Worm (Caenorhabditis elegans) whole organism, late embryonic: Measurements from ENCODE around the gene C46F2.1.

ENCODE experiments used
- K02D7.2 ChIP-seq: sonication (generic microtip); optimal IDR thresholded peaks from 2 replicates; lab custom pipeline; 2017; ENCODE audit warnings: mild to moderate bottlenecking, missing genetic modification characterization, missing compliant biosample characterization
- K09A11.1 ChIP-seq: sonication (generic microtip); optimal IDR thresholded peaks from 2 replicates; lab custom pipeline; 2017; ENCODE audit warnings: antibody characterized with exemption, mild to moderate bottlenecking, missing genetic modification characterization, missing compliant biosample characterization; ENCODE audit not compliant: insufficient read depth
- T23F11.4 ChIP-seq: fragments of 200-800 bp; sonication (Bioruptor generic); optimal IDR thresholded peaks from 2 replicates; lab custom pipeline; 2018; ENCODE audit warnings: mild to moderate bottlenecking, missing genetic modification characterization, missing compliant biosample characterization
- Y22D7AL.16 ChIP-seq: sonication (generic microtip); optimal IDR thresholded peaks from 2 replicates; lab custom pipeline; 2016; ENCODE audit warnings: missing genetic modification characterization, missing compliant biosample characterization
- ama-1 ChIP-seq: fragments of 150-350 bp; optimal IDR thresholded peaks from 2 replicates; lab custom pipeline; 2014
- ceh-14 ChIP-seq: sonication (generic microtip); optimal IDR thresholded peaks from 2 replicates; lab custom pipeline; 2016; ENCODE audit warnings: missing genotype, missing genetic modification characterization, missing compliant biosample characterization
- ceh-2 ChIP-seq: sonication (generic microtip); optimal IDR thresholded peaks from 2 replicates; lab custom pipeline; 2016; ENCODE audit warnings: missing genotype, missing genetic modification characterization, missing compliant biosample characterization
- ceh-22 ChIP-seq: sonication (generic microtip); optimal IDR thresholded peaks from 2 replicates; lab custom pipeline; 2017; ENCODE audit warnings: missing biosample characterization, missing genetic modification characterization
- ceh-34 ChIP-seq: sonication (generic microtip); optimal IDR thresholded peaks from 2 replicates; lab custom pipeline; 2016; ENCODE audit warnings: mild to moderate bottlenecking, missing genetic modification characterization, missing compliant biosample characterization
- ceh-45 ChIP-seq: fragments of 200-800 bp; sonication (Bioruptor generic); IDR thresholded peaks from 2 replicates; pipeline ENCODE4 v1.3.6; 2022; ENCODE audit warnings: missing genetic modification reagents, missing genetic modification characterization, missing compliant biosample characterization
- ceh-6 ChIP-seq: fragments of 200-800 bp; sonication (Bioruptor generic); optimal IDR thresholded peaks from 2 replicates; lab custom pipeline; 2018; ENCODE audit warnings: mild to moderate bottlenecking, missing genetic modification characterization, missing compliant biosample characterization
- ceh-9 ChIP-seq: sonication (generic microtip); optimal IDR thresholded peaks from 2 replicates; lab custom pipeline; 2016; ENCODE audit warnings: mild to moderate bottlenecking, missing genetic modification characterization, inconsistent platforms, missing compliant biosample characterization
- dve-1 ChIP-seq: sonication (generic microtip); optimal IDR thresholded peaks from 2 replicates; lab custom pipeline; 2017; ENCODE audit warnings: antibody characterized with exemption, mild to moderate bottlenecking, missing genetic modification characterization, missing compliant biosample characterization
- elt-2 ChIP-seq: sonication (generic microtip); optimal IDR thresholded peaks from 2 replicates; lab custom pipeline; 2016; ENCODE audit warnings: missing genetic modification reagents, missing genetic modification characterization, missing compliant biosample characterization
- elt-4 ChIP-seq: sonication (generic microtip); optimal IDR thresholded peaks from 2 replicates; lab custom pipeline; 2016; ENCODE audit warnings: missing genetic modification characterization, missing compliant biosample characterization
- ets-4 ChIP-seq: sonication (generic microtip); optimal IDR thresholded peaks from 2 replicates; lab custom pipeline; 2016; ENCODE audit warnings: missing genetic modification characterization, missing compliant biosample characterization
- eyg-1 ChIP-seq: sonication (generic microtip); optimal IDR thresholded peaks from 2 replicates; lab custom pipeline; 2016; ENCODE audit warnings: missing genotype, missing genetic modification characterization, missing compliant biosample characterization
- fax-1 ChIP-seq: sonication (generic microtip); optimal IDR thresholded peaks from 2 replicates; lab custom pipeline; 2016; ENCODE audit warnings: missing genotype, missing genetic modification characterization, missing compliant biosample characterization
- fkh-10 ChIP-seq: fragments of 150-350 bp; optimal IDR thresholded peaks from 2 replicates; lab custom pipeline; 2014; ENCODE audit warnings: missing biosample characterization, missing genetic modification reagents, missing genetic modification characterization
- hlh-15 ChIP-seq: sonication (generic microtip); optimal IDR thresholded peaks from 2 replicates; lab custom pipeline; 2016; ENCODE audit warnings: missing genetic modification characterization, missing compliant biosample characterization
- hlh-30 ChIP-seq: sonication (generic microtip); optimal IDR thresholded peaks from 2 replicates; lab custom pipeline; 2017; ENCODE audit warnings: antibody characterized with exemption, missing genetic modification characterization, missing compliant biosample characterization; ENCODE audit not compliant: insufficient read depth
- hlh-6 ChIP-seq: sonication (generic microtip); optimal IDR thresholded peaks from 2 replicates; lab custom pipeline; 2016; ENCODE audit warnings: missing genotype, missing genetic modification characterization, missing compliant biosample characterization
- lim-6 ChIP-seq: sonication (generic microtip); optimal IDR thresholded peaks from 2 replicates; lab custom pipeline; 2016; ENCODE audit warnings: missing genetic modification characterization, missing compliant biosample characterization
- lin-11 ChIP-seq: fragments of 200-800 bp; sonication (Bioruptor generic); optimal IDR thresholded peaks from 2 replicates; lab custom pipeline; 2018; ENCODE audit warnings: mild to moderate bottlenecking, missing genetic modification characterization, missing compliant biosample characterization
- madf-2 ChIP-seq: sonication (generic microtip); optimal IDR thresholded peaks from 2 replicates; lab custom pipeline; 2017; ENCODE audit warnings: missing genetic modification characterization, missing compliant biosample characterization
- mec-3 ChIP-seq: sonication (generic microtip); optimal IDR thresholded peaks from 2 replicates; lab custom pipeline; 2016; ENCODE audit warnings: borderline replicate concordance, missing genetic modification characterization, missing compliant biosample characterization
- nfya-1 ChIP-seq: sonication (generic microtip); optimal IDR thresholded peaks from 2 replicates; lab custom pipeline; 2017; ENCODE audit warnings: missing genetic modification characterization, mild to moderate bottlenecking, missing compliant biosample characterization, antibody characterized with exemption, moderate library complexity
- nhr-232 ChIP-seq: sonication (generic microtip); optimal IDR thresholded peaks from 2 replicates; lab custom pipeline; 2016; ENCODE audit warnings: missing genetic modification characterization, missing compliant biosample characterization
- npax-4 ChIP-seq: sonication (generic microtip); optimal IDR thresholded peaks from 2 replicates; lab custom pipeline; 2016; ENCODE audit warnings: missing genetic modification characterization, missing compliant biosample characterization
- odd-2 ChIP-seq: sonication (generic microtip); optimal IDR thresholded peaks from 2 replicates; lab custom pipeline; 2017; ENCODE audit warnings: antibody characterized with exemption, mild to moderate bottlenecking, missing genetic modification characterization, missing compliant biosample characterization
- pha-4 ChIP-seq: fragments of 150-350 bp; optimal IDR thresholded peaks from 2 replicates; lab custom pipeline; 2018; ENCODE audit warnings: missing biosample characterization, missing genetic modification reagents, missing genetic modification characterization
- pqm-1 ChIP-seq: sonication (generic microtip); optimal IDR thresholded peaks from 2 replicates; lab custom pipeline; 2016; ENCODE audit warnings: missing genetic modification characterization, missing compliant biosample characterization
- ref-2 ChIP-seq: sonication (generic microtip); optimal IDR thresholded peaks from 2 replicates; lab custom pipeline; 2016; ENCODE audit warnings: missing genetic modification characterization, missing compliant biosample characterization
- rnt-1 ChIP-seq: sonication (generic microtip); optimal IDR thresholded peaks from 2 replicates; lab custom pipeline; 2016; ENCODE audit warnings: missing genetic modification characterization, missing compliant biosample characterization
- sox-4 ChIP-seq: sonication (generic microtip); optimal IDR thresholded peaks from 2 replicates; lab custom pipeline; 2017; ENCODE audit warnings: mild to moderate bottlenecking, missing genetic modification characterization, inconsistent platforms, missing compliant biosample characterization
- tbx-7 ChIP-seq: sonication (generic microtip); optimal IDR thresholded peaks from 2 replicates; lab custom pipeline; 2016; ENCODE audit warnings: missing genotype, missing genetic modification characterization, missing compliant biosample characterization
- unc-42 ChIP-seq: sonication (generic microtip); optimal IDR thresholded peaks from 2 replicates; lab custom pipeline; 2016; ENCODE audit warnings: missing genotype, missing genetic modification characterization, missing compliant biosample characterization
- unc-86 ChIP-seq: sonication (generic microtip); optimal IDR thresholded peaks from 2 replicates; lab custom pipeline; 2016; ENCODE audit warnings: missing genetic modification characterization, missing compliant biosample characterization
- zip-5 ChIP-seq: sonication (generic microtip); optimal IDR thresholded peaks from 2 replicates; lab custom pipeline; 2016; ENCODE audit warnings: missing genetic modification characterization, missing compliant biosample characterization

C46F2.1 gene

ce11 chrX:8069293-8069692, 8.6 kb upstream of the C46F2.1 start, which contains the start of gene C18A11.1:
Gene C18A11.1 (plus strand): TSS chrX:8069328.
- TF ChIP-seq unc-42 = no peak
- no peak for TF ChIP-seq fax-1 (tag; lab: Kevin White, UChicago)
- TF ChIP-seq ceh-9 (tag; lab: Kevin White, UChicago) = no peak
- TF ChIP-seq ceh-14 (tag; lab: Kevin White, UChicago) = no peak
- TF ChIP-seq elt-2 (tag; lab: Kevin White, UChicago) = no peak
- TF ChIP-seq npax-4 = no peak
- TF ChIP-seq zip-5 = no peak
- TF ChIP-seq lim-6 (tag; lab: Kevin White, UChicago) = no peak
- TF ChIP-seq nfya-1 (tag; lab: Kevin White, UChicago) = no peak
- TF ChIP-seq ref-2 (tag; lab: Kevin White, UChicago) = no peak

- TF ChIP-seq ets-4 (tag; lab: Kevin White, UChicago) (no peak), odd-2 (tag; lab: Kevin White, UChicago) (no peak), K09A11.1 (tag; lab: Kevin White, UChicago) (no peak), hlh-6 (tag; lab: Kevin White, UChicago) (no peak), mec-3 (no peak), fax-1 (tag; lab: Kevin White, UChicago) (no peak), pqm-1 (no peak), elt-4 (no peak), pha-4 (tag; lab: Kevin White, UChicago) (no peak)
- TF ChIP-seq, all 69 proteins: peak for 0
Measured at ce11 chrX:8074527-8074926, 3.3 kb upstream of the C46F2.1 start.

- TF ChIP-seq madf-2 (tag; lab: Kevin White, UChicago) = no peak
- no peak for TF ChIP-seq rnt-1 (tag; lab: Kevin White, UChicago)
- no peak for TF ChIP-seq T23F11.4 (GFP tag; lab: Kevin White, UChicago)
- TF ChIP-seq ama-1 (lab: Kevin White, UChicago) = no peak
- no peak for TF ChIP-seq ref-2 (tag; lab: Kevin White, UChicago)
- TF ChIP-seq fkh-10 (GFP tag; lab: Kevin White, UChicago) = no peak
- TF ChIP-seq sox-4 = no peak
- no peak for TF ChIP-seq hlh-15
- TF ChIP-seq fax-1 (tag; lab: Kevin White, UChicago) = no peak
- no peak for TF ChIP-seq nhr-232 (tag; lab: Kevin White, UChicago)
- TF ChIP-seq lin-11 (tag; lab: Kevin White, UChicago) = no peak
- no peak for TF ChIP-seq ceh-22
- no peak for TF ChIP-seq ceh-6
- no peak for TF ChIP-seq unc-86 (tag; lab: Kevin White, UChicago)
- TF ChIP-seq, all 69 proteins: peak for 0
Measured at ce11 chrX:8078374-8078773, 526 bp downstream of the C46F2.1 start.

ce11 chrX:8078899-8079298, 1.1 kb downstream of the C46F2.1 start:
- TF ChIP-seq ceh-45 (GFP tag; lab: Robert Waterston, UW) (no peak), eyg-1 (tag; lab: Kevin White, UChicago) (no peak), pqm-1 (no peak), nhr-232 (tag; lab: Kevin White, UChicago) (no peak), K02D7.2 (no peak), mec-3 (no peak), ceh-9 (tag; lab: Kevin White, UChicago) (no peak), ceh-2 (tag; lab: Kevin White, UChicago) (no peak), Y22D7AL.16 (no peak), sox-4 (no peak), T23F11.4 (GFP tag; lab: Kevin White, UChicago) (no peak), dve-1 (tag; lab: Kevin White, UChicago) (no peak), ceh-34 (tag; lab: Kevin White, UChicago) (no peak), tbx-7 (no peak), rnt-1 (tag; lab: Kevin White, UChicago) (no peak), hlh-30 (no peak)
